Worm (Caenorhabditis elegans) whole organism, L4 larva: ENCODE results near the gene nhr-196.

Experiments used
- F10B5.3 ChIP-seq: sonication (generic microtip); optimal IDR thresholded peaks from 2 replicates; lab custom pipeline; 2016; ENCODE audit warnings: mild to moderate bottlenecking, missing genetic modification characterization, missing compliant biosample characterization
- F26F4.8 ChIP-seq: fragments of 200-800 bp; sonication (Bioruptor generic); conservative IDR thresholded peaks from 2 replicates; pipeline ENCODE4 v1.3.6; 2022; ENCODE audit warnings: missing genetic modification characterization, missing compliant biosample characterization
- R02D3.7 ChIP-seq: fragments of 150-350 bp; sonication (generic microtip); optimal IDR thresholded peaks from 3 replicates; lab custom pipeline; 2014; ENCODE audit warnings: missing biosample characterization, missing genetic modification characterization
- Y105C5A.15 ChIP-seq: fragments of 200-800 bp; sonication (Bioruptor generic); IDR thresholded peaks from 2 replicates; pipeline ENCODE4 v1.3.6; 2022; ENCODE audit warnings: missing genetic modification characterization, missing compliant biosample characterization
- Y48G9A.11 ChIP-seq: fragments of 200-800 bp; sonication (Bioruptor generic); IDR thresholded peaks from 2 replicates; pipeline ENCODE4 v1.3.6; 2022; ENCODE audit warnings: missing genetic modification reagents, missing genetic modification characterization, missing compliant biosample characterization
- ZK337.2 ChIP-seq: fragments of 200-800 bp; sonication (Bioruptor generic); IDR thresholded peaks from 2 replicates; pipeline ENCODE4 v1.3.6; 2022; ENCODE audit warnings: missing genetic modification reagents, missing genetic modification characterization, missing compliant biosample characterization
- ama-1 ChIP-seq: fragments of 150-350 bp; optimal IDR thresholded peaks from 2 replicates; lab custom pipeline; 2014; ENCODE audit warnings: inconsistent platforms, mixed read lengths
- arid-1 ChIP-seq: fragments of 200-800 bp; sonication (Bioruptor generic); conservative IDR thresholded peaks from 2 replicates; pipeline ENCODE4 v1.3.6; 2022; ENCODE audit warnings: missing genetic modification reagents, missing genetic modification characterization, missing compliant biosample characterization
- ceh-20 ChIP-seq: fragments of 200-800 bp; sonication (Bioruptor generic); IDR thresholded peaks from 2 replicates; pipeline ENCODE4 v1.3.6; 2022; ENCODE audit warnings: missing genetic modification reagents, missing genetic modification characterization, missing compliant biosample characterization
- ceh-28 ChIP-seq: fragments of 150-350 bp; optimal IDR thresholded peaks from 2 replicates; lab custom pipeline; 2014; ENCODE audit warnings: missing biosample characterization, missing genetic modification reagents, missing genetic modification characterization
- ceh-44 ChIP-seq: fragments of 200-800 bp; sonication (Bioruptor generic); IDR thresholded peaks from 2 replicates; pipeline ENCODE4 v1.3.6; 2022; ENCODE audit warnings: missing genetic modification reagents, missing genetic modification characterization, missing compliant biosample characterization
- ces-1 ChIP-seq: fragments of 150-350 bp; sonication (generic microtip); optimal IDR thresholded peaks from 4 replicates; lab custom pipeline; 2014; ENCODE audit warnings: missing biosample characterization, missing genetic modification reagents, missing genetic modification characterization
- cey-2 ChIP-seq: sonication (generic microtip); optimal IDR thresholded peaks from 3 replicates; lab custom pipeline; 2017; ENCODE audit warnings: missing genetic modification characterization, mild to moderate bottlenecking, missing compliant biosample characterization, antibody characterized with exemption, borderline replicate concordance; ENCODE audit not compliant: insufficient read depth
- daf-16 ChIP-seq, 3 experiments: sonication (generic microtip); optimal IDR thresholded peaks; 2 replicates each; lab custom pipeline; 2016 to 2017; ENCODE audit warnings: missing genetic modification characterization in 3 of 3, missing genetic modification reagents in 3 of 3, mild to moderate bottlenecking in 2 of 3, missing compliant biosample characterization in 2 of 3, missing biosample characterization in 1 of 3, moderate library complexity in 1 of 3
- dve-1 ChIP-seq: sonication (generic microtip); optimal IDR thresholded peaks from 2 replicates; lab custom pipeline; 2017; ENCODE audit warnings: antibody characterized with exemption, mild to moderate bottlenecking, missing genetic modification characterization, missing compliant biosample characterization; ENCODE audit not compliant: insufficient read depth
- fos-1 ChIP-seq: fragments of 150-350 bp; optimal IDR thresholded peaks from 2 replicates; lab custom pipeline; 2014; ENCODE audit warnings: missing biosample characterization, missing genetic modification characterization
- gei-8 ChIP-seq: fragments of 200-800 bp; sonication (Bioruptor generic); optimal IDR thresholded peaks from 2 replicates; lab custom pipeline; 2018; ENCODE audit warnings: mild to moderate bottlenecking, missing genetic modification characterization, missing compliant biosample characterization
- hif-1 ChIP-seq, 2 experiments: sonication (generic microtip); optimal IDR thresholded peaks; 2 replicates each; lab custom pipeline; 2016 to 2017; ENCODE audit warnings: missing compliant biosample characterization in 2 of 2, missing genetic modification characterization in 2 of 2, missing genetic modification reagents in 2 of 2, missing genotype in 2 of 2, mild to moderate bottlenecking in 1 of 2
- hlh-30 ChIP-seq: sonication (generic microtip); optimal IDR thresholded peaks from 2 replicates; lab custom pipeline; 2017; ENCODE audit warnings: antibody characterized with exemption, mild to moderate bottlenecking, missing genetic modification characterization, missing compliant biosample characterization; ENCODE audit not compliant: insufficient read depth
- hmg-1.1 ChIP-seq: fragments of 200-800 bp; sonication (Bioruptor generic); IDR thresholded peaks from 2 replicates; pipeline ENCODE4 v1.3.6; 2022; ENCODE audit warnings: missing genetic modification reagents, missing genetic modification characterization, missing compliant biosample characterization
- jun-1 ChIP-seq: fragments of 150-350 bp; optimal IDR thresholded peaks from 2 replicates; lab custom pipeline; 2014; ENCODE audit warnings: missing biosample characterization, missing genetic modification reagents, missing genetic modification characterization
- lim-7 ChIP-seq: fragments of 200-800 bp; sonication (Bioruptor generic); IDR thresholded peaks from 2 replicates; pipeline ENCODE4 v1.3.6; 2022; ENCODE audit warnings: missing genetic modification characterization, missing compliant biosample characterization
- lin-13 ChIP-seq: fragments of 150-350 bp; optimal IDR thresholded peaks from 2 replicates; lab custom pipeline; 2014; ENCODE audit warnings: missing biosample characterization, missing genetic modification reagents, missing genetic modification characterization
- lin-38 ChIP-seq: fragments of 200-800 bp; sonication (Bioruptor generic); IDR thresholded peaks from 2 replicates; pipeline ENCODE4 v1.3.6; 2022; ENCODE audit warnings: missing genetic modification reagents, missing genetic modification characterization, missing compliant biosample characterization
- lin-39 ChIP-seq: fragments of 150-350 bp; optimal IDR thresholded peaks from 2 replicates; lab custom pipeline; 2014; ENCODE audit warnings: missing biosample characterization, missing genetic modification reagents, missing genetic modification characterization
- madf-5 ChIP-seq, 2 experiments: fragments of 200-800 bp; sonication (Bioruptor generic); IDR thresholded peaks; 2 replicates each; pipeline ENCODE4 v1.3.6; 2022; ENCODE audit warnings: missing compliant biosample characterization in 2 of 2, missing genetic modification characterization in 2 of 2
- mdl-1 ChIP-seq, 2 experiments: fragments of 150-350 bp in 1 of 2; sonication (generic microtip) in 1 of 2; optimal IDR thresholded peaks; 2 replicates each; lab custom pipeline; 2014 to 2017; ENCODE audit warnings: missing biosample characterization in 2 of 2, missing genetic modification characterization in 2 of 2
- mep-1 ChIP-seq: fragments of 150-350 bp; sonication (generic microtip); optimal IDR thresholded peaks from 3 replicates; lab custom pipeline; 2014; ENCODE audit warnings: missing biosample characterization, missing genetic modification characterization
- mes-2 ChIP-seq: sonication (generic microtip); optimal IDR thresholded peaks from 2 replicates; lab custom pipeline; 2016; ENCODE audit warnings: missing genotype, mild to moderate bottlenecking, missing genetic modification characterization, missing compliant biosample characterization; ENCODE audit not compliant: poor library complexity, severe bottlenecking
- mxl-2 ChIP-seq: fragments of 200-800 bp; sonication (Bioruptor generic); conservative IDR thresholded peaks from 2 replicates; pipeline ENCODE4 v1.3.6; 2022; ENCODE audit warnings: missing genetic modification reagents, missing genetic modification characterization, missing compliant biosample characterization
- nhr-11 ChIP-seq: fragments of 150-350 bp; optimal IDR thresholded peaks from 2 replicates; lab custom pipeline; 2014; ENCODE audit warnings: missing biosample characterization, missing genetic modification characterization
- nhr-237 ChIP-seq: sonication (generic microtip); optimal IDR thresholded peaks from 2 replicates; lab custom pipeline; 2017; ENCODE audit warnings: missing biosample characterization, missing genetic modification characterization
- nhr-41 ChIP-seq: fragments of 200-800 bp; sonication (Bioruptor generic); IDR thresholded peaks from 2 replicates; pipeline ENCODE4 v1.3.6; 2022; ENCODE audit warnings: missing genetic modification reagents, missing genetic modification characterization, missing compliant biosample characterization
- nhr-42 ChIP-seq: fragments of 200-800 bp; sonication (Bioruptor generic); IDR thresholded peaks from 2 replicates; pipeline ENCODE4 v1.3.6; 2022; ENCODE audit warnings: missing genetic modification characterization, missing compliant biosample characterization
- nhr-6 ChIP-seq: fragments of 150-350 bp; optimal IDR thresholded peaks from 2 replicates; lab custom pipeline; 2014; ENCODE audit warnings: missing biosample characterization, missing genetic modification characterization
- pha-4 ChIP-seq, 2 experiments: fragments of 150-350 bp in 1 of 2; fragments of 200-800 bp in 1 of 2; sonication (Bioruptor generic) in 1 of 2; IDR thresholded peaks in 1 of 2; optimal IDR thresholded peaks in 1 of 2; 2 replicates each; pipeline versions ENCODE4 v1.3.6 to Lab custom; 2014 to 2022; ENCODE audit warnings: missing genetic modification characterization in 2 of 2, missing genetic modification reagents in 2 of 2, missing biosample characterization in 1 of 2, missing compliant biosample characterization in 1 of 2
- saeg-2 ChIP-seq: fragments of 200-800 bp; sonication (Bioruptor generic); IDR thresholded peaks from 2 replicates; pipeline ENCODE4 v1.3.6; 2022; ENCODE audit warnings: missing genetic modification reagents, missing genetic modification characterization, missing compliant biosample characterization
- set-16 ChIP-seq: fragments of 200-800 bp; sonication (Bioruptor generic); IDR thresholded peaks from 2 replicates; pipeline ENCODE4 v1.3.6; 2022; ENCODE audit warnings: missing genetic modification reagents, missing genetic modification characterization, missing compliant biosample characterization
- snpc-1.2 ChIP-seq: fragments of 200-800 bp; sonication (Bioruptor generic); IDR thresholded peaks from 2 replicates; pipeline ENCODE4 v1.3.6; 2022; ENCODE audit warnings: missing genetic modification reagents, missing genetic modification characterization, missing compliant biosample characterization
- snpc-4 ChIP-seq: fragments of 150-350 bp; optimal IDR thresholded peaks from 2 replicates; lab custom pipeline; 2014; ENCODE audit warnings: missing biosample characterization, missing genetic modification characterization
- spr-1 ChIP-seq: sonication (generic microtip); optimal IDR thresholded peaks from 2 replicates; lab custom pipeline; 2016; ENCODE audit warnings: mild to moderate bottlenecking, missing genetic modification characterization, missing compliant biosample characterization
- spr-3 ChIP-seq: fragments of 200-800 bp; sonication (Bioruptor generic); optimal IDR thresholded peaks from 2 replicates; lab custom pipeline; 2018; ENCODE audit warnings: mild to moderate bottlenecking, missing genetic modification characterization, missing compliant biosample characterization
- unc-130 ChIP-seq: sonication (generic microtip); optimal IDR thresholded peaks from 2 replicates; lab custom pipeline; 2016; ENCODE audit warnings: missing genetic modification reagents, missing genetic modification characterization, missing compliant biosample characterization
- unc-39 ChIP-seq: sonication (generic microtip); optimal IDR thresholded peaks from 2 replicates; lab custom pipeline; 2017; ENCODE audit warnings: missing biosample characterization, missing genetic modification characterization
- unc-62 ChIP-seq, 3 experiments: fragments of 150-350 bp in 1 of 3; sonication (generic microtip); optimal IDR thresholded peaks in 2 of 3; peaks in 1 of 3; 1 replicate in 1 of 3; 2 replicates in 2 of 3; lab custom pipeline; 2014 to 2017; ENCODE audit warnings: missing biosample characterization in 3 of 3, missing genetic modification characterization in 3 of 3, missing genetic modification reagents in 3 of 3, missing genotype in 1 of 3
- zag-1 ChIP-seq: fragments of 150-350 bp; optimal IDR thresholded peaks from 2 replicates; lab custom pipeline; 2014; ENCODE audit warnings: missing biosample characterization, missing genetic modification characterization
- zfp-2 ChIP-seq: sonication (generic microtip); optimal IDR thresholded peaks from 2 replicates; lab custom pipeline; 2016; ENCODE audit warnings: mild to moderate bottlenecking, missing genetic modification characterization, missing compliant biosample characterization
- zfp-3 ChIP-seq: fragments of 200-800 bp; sonication (Bioruptor generic); conservative IDR thresholded peaks from 2 replicates; pipeline ENCODE4 v1.3.6; 2022; ENCODE audit warnings: missing genetic modification reagents, missing genetic modification characterization, missing compliant biosample characterization
- ztf-11 ChIP-seq: fragments of 150-350 bp; optimal IDR thresholded peaks from 2 replicates; lab custom pipeline; 2014; ENCODE audit warnings: missing biosample characterization, missing genetic modification characterization
- ztf-7 ChIP-seq: fragments of 150-350 bp; optimal IDR thresholded peaks from 2 replicates; lab custom pipeline; 2014; ENCODE audit warnings: missing biosample characterization, missing genetic modification characterization

nhr-196 gene

DNA sequence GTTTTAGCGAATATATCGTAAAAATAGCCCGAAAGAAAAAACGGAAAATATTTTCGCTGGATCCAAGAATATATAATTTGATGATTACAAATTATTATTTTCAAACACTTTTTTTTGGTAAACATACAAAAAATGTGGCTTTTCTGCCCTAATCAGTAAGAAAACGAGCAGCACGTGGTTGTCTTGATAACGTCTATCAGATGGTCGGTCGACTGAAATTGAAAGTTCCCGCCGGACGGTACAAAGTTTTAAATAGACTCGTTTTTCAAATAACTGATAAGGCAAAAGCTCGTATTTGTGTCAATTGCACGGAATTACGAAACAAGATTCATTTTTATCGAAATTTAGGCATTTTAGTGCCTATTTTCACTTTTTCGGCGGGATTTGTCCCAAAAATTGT, 18.8 kb upstream of the nhr-196 start (continued):
- peak in 1 of 2 experiments; percentile 72 for TF ChIP-seq mdl-1 (tag; optimal IDR thresholded peaks at IDR 0.05; lab: Kevin White, UChicago)
- no peak for TF ChIP-seq zag-1 (tag; lab: Kevin White, UChicago)
- TF ChIP-seq saeg-2 (GFP tag; lab: Robert Waterston, UW) = 0 out of 2 replicates have a peak, but pooled peaks have one; percentile 27
- no peak for TF ChIP-seq spr-1 (tag; lab: Kevin White, UChicago)
- TF ChIP-seq lin-38 (GFP tag; lab: Robert Waterston, UW) = no peak
- TF ChIP-seq lim-7 = no peak
- no peak for TF ChIP-seq hmg-1.1 (GFP tag; lab: Robert Waterston, UW)
- no peak for TF ChIP-seq unc-130 (GFP tag; lab: Kevin White, UChicago)
- TF ChIP-seq F10B5.3 = no peak
- TF ChIP-seq cey-2 (tag; lab: Kevin White, UChicago) = no peak
- TF ChIP-seq F26F4.8 = no peak
- no peak for TF ChIP-seq snpc-4 (tag; lab: Kevin White, UChicago)
- no peak for TF ChIP-seq ceh-28 (tag; lab: Kevin White, UChicago)
- TF ChIP-seq ama-1 (lab: Kevin White, UChicago) = no peak
- TF ChIP-seq ZK337.2 = no peak
- no peak for TF ChIP-seq ztf-7 (tag; lab: Kevin White, UChicago)
- no peak for TF ChIP-seq Y48G9A.11 (GFP tag; lab: Robert Waterston, UW)
- TF ChIP-seq lin-39 (tag; lab: Kevin White, UChicago) = no peak
- TF ChIP-seq jun-1 (tag; lab: Kevin White, UChicago) = no peak
- no peak for TF ChIP-seq R02D3.7 (tag; lab: Kevin White, UChicago)
- TF ChIP-seq zfp-2 (tag; lab: Kevin White, UChicago) = no peak
- TF ChIP-seq nhr-237 (tag; lab: Kevin White, UChicago) = no peak
- TF ChIP-seq madf-5 (GFP tag; IDR thresholded peaks at IDR 0.05; lab: Robert Waterston, UW) = no peak
- TF ChIP-seq ces-1 (GFP tag; lab: Kevin White, UChicago) = no peak
- TF ChIP-seq zfp-3 (GFP tag; lab: Robert Waterston, UW) = no peak
- peak; percentile 96 for TF ChIP-seq dve-1
- TF ChIP-seq fos-1 (tag; lab: Kevin White, UChicago) = no peak
- TF ChIP-seq mep-1 = no peak
- TF ChIP-seq set-16 (GFP tag; lab: Robert Waterston, UW) = no peak
- no peak for TF ChIP-seq arid-1
- TF ChIP-seq nhr-6 (tag; lab: Kevin White, UChicago) = no peak
- TF ChIP-seq ceh-20 (GFP tag; lab: Robert Waterston, UW) = no peak
- TF ChIP-seq ceh-44 (GFP tag; lab: Robert Waterston, UW) = no peak
- no peak for TF ChIP-seq lin-13 (GFP tag; lab: Kevin White, UChicago)
- TF ChIP-seq mes-2 (tag; lab: Kevin White, UChicago) = peak; percentile 51
- peak in 1 of 2 experiments; percentile 80 for TF ChIP-seq hif-1 (tag; optimal IDR thresholded peaks at IDR 0.05; lab: Kevin White, UChicago)
- TF ChIP-seq Y105C5A.15 (GFP tag; lab: Robert Waterston, UW) = no peak
- peak in 1 of 2 experiments; percentile 77 for TF ChIP-seq daf-16 (GFP tag; optimal IDR thresholded peaks at IDR 0.05; lab: Kevin White, UChicago)
- TF ChIP-seq daf-16 (tag; optimal IDR thresholded peaks at IDR 0.05; lab: Kevin White, UChicago) = peak; percentile 99
- no peak for TF ChIP-seq mxl-2 (GFP tag; lab: Robert Waterston, UW)
- no peak for TF ChIP-seq gei-8
- TF ChIP-seq hlh-30 = peak; percentile 61
- no peak for TF ChIP-seq unc-62 (GFP tag; optimal IDR thresholded peaks at IDR 0.05 in 1 of 2; lab: Kevin White, UChicago)
- TF ChIP-seq unc-62 (tag; optimal IDR thresholded peaks at IDR 0.05; lab: Kevin White, UChicago) = no peak
- TF ChIP-seq nhr-11 (tag; lab: Kevin White, UChicago) = no peak
- no peak for TF ChIP-seq nhr-41 (GFP tag; lab: Robert Waterston, UW)
- no peak for TF ChIP-seq spr-3 (GFP tag; lab: Kevin White, UChicago)
- TF ChIP-seq snpc-1.2 = no peak
- TF ChIP-seq pha-4 (GFP tag; IDR thresholded peaks at IDR 0.05; lab: Robert Waterston, UW) = peak; percentile 50; the same call in 1 of the 2 replicates
- TF ChIP-seq pha-4 (tag; optimal IDR thresholded peaks at IDR 0.05; lab: Kevin White, UChicago) = no peak
- TF ChIP-seq nhr-42 (GFP tag; lab: Robert Waterston, UW) = no peak
- no peak for TF ChIP-seq ztf-11 (tag; lab: Kevin White, UChicago)
- TF ChIP-seq unc-39 (tag; lab: Kevin White, UChicago) = no peak
